Fruit fly (Drosophila melanogaster) whole organism: ENCODE data around the gene Lip4.

Experiments used
- EcR ChIP-seq, 2 experiments: fragments of >200 bp; optimal IDR thresholded peaks; 2 replicates each; lab custom pipeline; 2017; ENCODE audit warnings: missing biosample characterization in 2 of 2, missing genetic modification characterization in 2 of 2, missing genetic modification reagents in 2 of 2
- pan ChIP-seq: fragments of >200 bp; optimal IDR thresholded peaks from 2 replicates; lab custom pipeline; 2017
- psq ChIP-seq: fragments of >200 bp; optimal IDR thresholded peaks from 2 replicates; lab custom pipeline; 2017
- usp ChIP-seq: fragments of >200 bp; optimal IDR thresholded peaks from 2 replicates; lab custom pipeline; 2017; ENCODE audit warnings: missing biosample characterization, missing genetic modification characterization, mixed read lengths

dm6 chr2L:10553692-10554091, 26.3 kb downstream of the Lip4 start:
- TF ChIP-seq EcR (GFP tag; optimal IDR thresholded peaks at IDR 0.05; lab: Kevin White, UChicago) (no peak), psq (lab: Kevin White, UChicago) (no peak), pan (lab: Kevin White, UChicago) (no peak), usp (GFP tag; lab: Kevin White, UChicago) (no peak)
